Fruit fly (Drosophila melanogaster) whole organism, embryonic: ENCODE data around the gene Orc2.

ENCODE experiments used
- Abd-B ChIP-seq: fragments of 200-800 bp; sonication (Bioruptor generic); optimal IDR thresholded peaks from 2 replicates; lab custom pipeline; 2018; ENCODE audit warnings: missing biosample characterization, mild to moderate bottlenecking, missing genetic modification characterization, moderate library complexity
- CG10979 ChIP-seq: fragments of 200-800 bp; sonication (Bioruptor generic); optimal IDR thresholded peaks from 2 replicates; lab custom pipeline; 2018; ENCODE audit warnings: missing biosample characterization, mild to moderate bottlenecking, missing genetic modification characterization, moderate library complexity
- CG12155 ChIP-seq: fragments of 200-800 bp; sonication (Bioruptor generic); optimal IDR thresholded peaks from 3 replicates; lab custom pipeline; 2016; ENCODE audit warnings: missing biosample characterization, missing genetic modification characterization
- CG16815 ChIP-seq: fragments of 200-800 bp; sonication (Bioruptor generic); optimal IDR thresholded peaks from 3 replicates; lab custom pipeline; 2017; ENCODE audit warnings: missing biosample characterization, mild to moderate bottlenecking, missing genetic modification characterization
- CG17802 ChIP-seq: fragments of 200-800 bp; sonication (Bioruptor generic); optimal IDR thresholded peaks from 2 replicates; lab custom pipeline; 2018; ENCODE audit warnings: missing biosample characterization, mild to moderate bottlenecking, missing genetic modification characterization, moderate library complexity
- CG18599 ChIP-seq: fragments of 200-800 bp; sonication (Bioruptor generic); optimal IDR thresholded peaks from 3 replicates; lab custom pipeline; 2017; ENCODE audit warnings: missing biosample characterization, missing genetic modification characterization, mild to moderate bottlenecking, moderate library complexity, missing genetic modification reagents
- CG18764 ChIP-seq: fragments of 200-800 bp; sonication (Bioruptor generic); optimal IDR thresholded peaks from 3 replicates; lab custom pipeline; 2016; ENCODE audit warnings: missing biosample characterization, missing genetic modification characterization
- CG2202 ChIP-seq: fragments of 200-800 bp; sonication (Bioruptor generic); optimal IDR thresholded peaks from 2 replicates; lab custom pipeline; 2018; ENCODE audit warnings: missing biosample characterization, mild to moderate bottlenecking, missing genetic modification characterization
- CG2712 ChIP-seq: fragments of 200-800 bp; optimal IDR thresholded peaks from 3 replicates; lab custom pipeline; 2019; ENCODE audit warnings: missing biosample characterization, mild to moderate bottlenecking, missing genetic modification characterization, moderate library complexity
- CG31224 ChIP-seq: fragments of 200-800 bp; sonication (Bioruptor generic); IDR thresholded peaks from 2 replicates; pipeline ENCODE4 v1.3.6; 2022; ENCODE audit warnings: missing biosample characterization, missing genetic modification characterization
- CG42726 ChIP-seq: fragments of 200-800 bp; sonication (Bioruptor generic); IDR thresholded peaks from 2 replicates; pipeline ENCODE4 v1.3.6; 2022; ENCODE audit warnings: missing biosample characterization, missing genetic modification characterization; ENCODE audit not compliant: partially characterized antibody
- CG4404 ChIP-seq: fragments of 200-800 bp; sonication (Bioruptor generic); IDR thresholded peaks from 2 replicates; pipeline ENCODE4 v1.3.6; 2022; ENCODE audit warnings: missing biosample characterization, missing genetic modification characterization
- CG4730 ChIP-seq: fragments of 200-800 bp; sonication (Bioruptor generic); IDR thresholded peaks from 2 replicates; pipeline ENCODE4 v1.3.6; 2022; ENCODE audit warnings: missing biosample characterization, missing genetic modification characterization
- CG4820 ChIP-seq: fragments of 200-800 bp; sonication (Bioruptor generic); optimal IDR thresholded peaks from 3 replicates; lab custom pipeline; 2016; ENCODE audit warnings: missing biosample characterization, missing genetic modification characterization
- CG5180 ChIP-seq: fragments of 200-800 bp; sonication (Bioruptor generic); optimal IDR thresholded peaks from 3 replicates; lab custom pipeline; 2017; ENCODE audit warnings: missing biosample characterization, missing genetic modification characterization, mild to moderate bottlenecking, moderate library complexity, missing genetic modification reagents
- CG6813 ChIP-seq: fragments of 200-800 bp; sonication (Bioruptor generic); optimal IDR thresholded peaks from 2 replicates; lab custom pipeline; 2017; ENCODE audit warnings: missing biosample characterization, missing genetic modification characterization, mild to moderate bottlenecking, moderate library complexity, missing genetic modification reagents
- CG8359 ChIP-seq: fragments of 200-800 bp; sonication (Bioruptor generic); optimal IDR thresholded peaks from 2 replicates; lab custom pipeline; 2017; ENCODE audit warnings: missing biosample characterization, mild to moderate bottlenecking, missing genetic modification characterization, borderline replicate concordance
- CG8388 ChIP-seq: fragments of 200-800 bp; sonication (Bioruptor generic); optimal IDR thresholded peaks from 2 replicates; lab custom pipeline; 2019; ENCODE audit warnings: missing biosample characterization, mild to moderate bottlenecking, missing genetic modification characterization, moderate library complexity
- CG8944 ChIP-seq: fragments of 200-800 bp; sonication (Bioruptor generic); optimal IDR thresholded peaks from 3 replicates; lab custom pipeline; 2016; ENCODE audit warnings: missing biosample characterization, missing genetic modification characterization
- CoRest ChIP-seq: fragments of 200-800 bp; sonication (Bioruptor generic); optimal IDR thresholded peaks from 3 replicates; lab custom pipeline; 2018; ENCODE audit warnings: missing biosample characterization, mild to moderate bottlenecking, missing genetic modification characterization, moderate library complexity
- Doc3 ChIP-seq: fragments of 200-800 bp; sonication (Bioruptor generic); IDR thresholded peaks from 3 replicates; pipeline ENCODE4 v1.3.6; 2022; ENCODE audit warnings: missing biosample characterization, missing genetic modification characterization; ENCODE audit not compliant: partially characterized antibody
- Fer1 ChIP-seq: fragments of 200-800 bp; sonication (Bioruptor generic); optimal IDR thresholded peaks from 2 replicates; lab custom pipeline; 2017; ENCODE audit warnings: missing biosample characterization, mild to moderate bottlenecking, missing genetic modification characterization
- HmgZ ChIP-seq: fragments of 200-800 bp; sonication (Bioruptor generic); optimal IDR thresholded peaks from 2 replicates; lab custom pipeline; 2018; ENCODE audit warnings: missing biosample characterization, mild to moderate bottlenecking, missing genetic modification characterization
- Hmr ChIP-seq: fragments of 200-800 bp; sonication (Bioruptor generic); optimal IDR thresholded peaks from 3 replicates; lab custom pipeline; 2017; ENCODE audit warnings: mild to moderate bottlenecking, missing biosample characterization, missing genetic modification reagents, missing genetic modification characterization
- Lhr ChIP-seq: fragments of 200-800 bp; sonication (Bioruptor generic); optimal IDR thresholded peaks from 3 replicates; lab custom pipeline; 2017; ENCODE audit warnings: mild to moderate bottlenecking, missing biosample characterization, missing genetic modification reagents, missing genetic modification characterization
- MBD-R2 ChIP-seq: fragments of 200-800 bp; sonication (Bioruptor generic); IDR thresholded peaks from 2 replicates; pipeline ENCODE4 v1.3.6; 2022; ENCODE audit warnings: missing biosample characterization, missing genetic modification characterization
- NFAT ChIP-seq: fragments of 200-800 bp; sonication (Bioruptor generic); IDR thresholded peaks from 2 replicates; pipeline ENCODE4 v1.3.6; 2022; ENCODE audit warnings: missing biosample characterization, missing genetic modification characterization
- Sox102F ChIP-seq: fragments of 200-800 bp; sonication (Bioruptor generic); optimal IDR thresholded peaks from 2 replicates; lab custom pipeline; 2018; ENCODE audit warnings: missing biosample characterization, mild to moderate bottlenecking, missing genetic modification characterization, moderate library complexity
- Spps ChIP-seq: fragments of 200-800 bp; sonication (Bioruptor generic); optimal IDR thresholded peaks from 2 replicates; lab custom pipeline; 2018; ENCODE audit warnings: missing biosample characterization, mild to moderate bottlenecking, missing genetic modification characterization
- Sry-δ ChIP-seq: fragments of 200-800 bp; sonication (Bioruptor generic); optimal IDR thresholded peaks from 2 replicates; lab custom pipeline; 2016; ENCODE audit warnings: missing biosample characterization, missing genetic modification characterization
- ato ChIP-seq: fragments of 200-800 bp; sonication (Bioruptor generic); IDR thresholded peaks from 2 replicates; pipeline ENCODE4 v1.3.6; 2022; ENCODE audit warnings: missing biosample characterization, missing genetic modification characterization; ENCODE audit not compliant: partially characterized antibody
- bsh ChIP-seq, 2 experiments: fragments of 200-800 bp; sonication (Bioruptor generic); optimal IDR thresholded peaks; 2 replicates each; lab custom pipeline; 2017 to 2018; ENCODE audit warnings: mild to moderate bottlenecking in 2 of 2, missing biosample characterization in 2 of 2, missing genetic modification characterization in 2 of 2, moderate library complexity in 1 of 2
- chif ChIP-seq, 2 experiments: fragments of 200-800 bp; sonication (Bioruptor generic); optimal IDR thresholded peaks; 3 replicates each; lab custom pipeline; 2016; ENCODE audit warnings: missing biosample characterization in 2 of 2, missing genetic modification characterization in 2 of 2
- chm ChIP-seq: fragments of 200-800 bp; sonication (Bioruptor generic); IDR thresholded peaks from 2 replicates; pipeline ENCODE4 v1.3.6; 2022; ENCODE audit warnings: missing biosample characterization, missing genetic modification characterization
- chn ChIP-seq: fragments of 200-800 bp; sonication (Bioruptor generic); optimal IDR thresholded peaks from 2 replicates; lab custom pipeline; 2016; ENCODE audit warnings: missing biosample characterization, missing genetic modification characterization
- da ChIP-seq: fragments of 200-800 bp; sonication (Bioruptor generic); optimal IDR thresholded peaks from 2 replicates; lab custom pipeline; 2016; ENCODE audit warnings: missing biosample characterization, missing genetic modification characterization
- dpn ChIP-seq, 2 experiments: fragments of 200-800 bp; sonication (Bioruptor generic); optimal IDR thresholded peaks; 3 replicates each; lab custom pipeline; 2016; ENCODE audit warnings: missing biosample characterization in 2 of 2, missing genetic modification characterization in 2 of 2
- ems ChIP-seq: fragments of 200-800 bp; sonication (Bioruptor generic); optimal IDR thresholded peaks from 3 replicates; lab custom pipeline; 2016; ENCODE audit warnings: missing biosample characterization, missing genetic modification characterization
- fd102C ChIP-seq: fragments of 200-800 bp; sonication (Bioruptor generic); optimal IDR thresholded peaks from 2 replicates; lab custom pipeline; 2018; ENCODE audit warnings: missing biosample characterization, mild to moderate bottlenecking, missing genetic modification characterization, moderate library complexity
- fd64A ChIP-seq: fragments of 200-800 bp; sonication (Bioruptor generic); optimal IDR thresholded peaks from 3 replicates; lab custom pipeline; 2018; ENCODE audit warnings: missing biosample characterization, mild to moderate bottlenecking, missing genetic modification characterization
- gce ChIP-seq: fragments of 200-800 bp; sonication (Bioruptor generic); IDR thresholded peaks from 3 replicates; pipeline ENCODE4 v1.3.6; 2022; ENCODE audit warnings: missing biosample characterization, missing genetic modification characterization
- hkb ChIP-seq, 2 experiments: fragments of 200-800 bp in 1 of 2; fragments of >200 bp in 1 of 2; sonication (Bioruptor generic) in 1 of 2; IDR thresholded peaks in 1 of 2; optimal IDR thresholded peaks in 1 of 2; 2 replicates each; pipeline versions ENCODE4 v1.3.6 to Lab custom; 2017 to 2022; ENCODE audit warnings: missing biosample characterization in 1 of 2, missing genetic modification characterization in 1 of 2
- kah ChIP-seq: fragments of 200-800 bp; sonication (Bioruptor generic); optimal IDR thresholded peaks from 2 replicates; lab custom pipeline; 2018; ENCODE audit warnings: missing biosample characterization, mild to moderate bottlenecking, missing genetic modification characterization
- ken ChIP-seq: fragments of 200-800 bp; sonication (Bioruptor generic); IDR thresholded peaks from 3 replicates; pipeline ENCODE4 v1.3.6; 2022; ENCODE audit warnings: missing biosample characterization, missing genetic modification characterization
- nau ChIP-seq: fragments of 200-800 bp; sonication (Bioruptor generic); optimal IDR thresholded peaks from 3 replicates; lab custom pipeline; 2017; ENCODE audit warnings: missing biosample characterization, mild to moderate bottlenecking, missing genetic modification characterization, missing genetic modification reagents
- ro ChIP-seq: fragments of 200-800 bp; sonication (Bioruptor generic); IDR thresholded peaks from 2 replicates; pipeline ENCODE4 v1.3.6; 2022; ENCODE audit warnings: missing biosample characterization, missing genetic modification characterization
- sens-2 ChIP-seq: fragments of 200-800 bp; sonication (Bioruptor generic); IDR thresholded peaks from 2 replicates; pipeline ENCODE4 v1.3.6; 2022; ENCODE audit warnings: missing biosample characterization, missing genetic modification characterization
- slou ChIP-seq: fragments of 200-800 bp; sonication (Bioruptor generic); optimal IDR thresholded peaks from 3 replicates; lab custom pipeline; 2016; ENCODE audit warnings: missing biosample characterization, missing genetic modification characterization
- tap ChIP-seq: fragments of 200-800 bp; optimal IDR thresholded peaks from 3 replicates; lab custom pipeline; 2019; ENCODE audit warnings: missing biosample characterization, mild to moderate bottlenecking, missing genetic modification characterization, moderate library complexity

Orc2 gene

DNA sequence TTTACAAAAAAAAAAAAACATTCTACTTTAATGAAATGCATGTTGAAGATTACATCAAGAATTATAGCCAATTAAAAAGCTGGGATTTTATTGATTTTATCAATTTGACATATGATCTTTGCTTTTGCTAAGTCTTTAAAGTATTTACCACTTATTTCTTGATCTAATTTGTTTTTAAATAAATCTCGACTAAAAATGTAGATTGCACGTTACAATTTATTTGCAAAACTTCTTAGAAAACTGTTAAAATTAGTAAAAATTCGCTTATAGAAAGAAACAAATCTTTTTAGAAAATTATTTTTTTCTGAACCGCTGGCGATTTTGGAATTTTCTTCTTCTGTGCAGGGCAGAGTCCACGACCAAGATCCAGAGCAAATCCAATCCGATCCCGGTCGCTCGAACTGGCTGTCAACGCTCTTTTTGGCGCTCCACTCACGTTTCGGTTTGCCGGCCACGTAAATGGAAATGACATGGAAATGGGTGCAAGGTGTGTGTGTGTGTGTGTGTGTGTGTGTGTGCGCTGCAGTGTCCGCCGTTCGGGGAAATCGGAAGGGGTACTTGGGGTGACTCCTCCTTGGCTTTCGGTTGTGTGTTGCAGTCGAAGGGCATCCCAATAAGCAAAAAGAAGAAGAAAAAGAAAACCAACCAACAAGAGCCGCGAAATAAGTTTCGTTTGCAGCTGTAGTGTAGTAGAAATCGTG, 37.6 kb downstream of the Orc2 start (continued):
- TF ChIP-seq chm (GFP tag; lab: Robert Waterston, UW) (no peak), Lhr (GFP tag; lab: Kevin White, UChicago) (no peak), hkb (optimal IDR thresholded peaks at IDR 0.05; lab: Kevin White, UChicago) (no peak), hkb (GFP tag; IDR thresholded peaks at IDR 0.05; lab: Robert Waterston, UW) (0 out of 2 replicates have a peak, but pooled peaks have one; percentile 31), CG4820 (GFP tag; lab: Kevin White, UChicago) (peak; percentile 12), CoRest (no peak), CG6813 (GFP tag; lab: Kevin White, UChicago) (no peak), NFAT (no peak), CG31224 (GFP tag; lab: Robert Waterston, UW) (no peak), ems (no peak), sens-2 (GFP tag; lab: Robert Waterston, UW) (no peak), CG18599 (GFP tag; lab: Kevin White, UChicago) (no peak), CG18764 (GFP tag; lab: Kevin White, UChicago) (peak; percentile 10), chif (GFP tag; optimal IDR thresholded peaks at IDR 0.05; lab: Kevin White, UChicago) (no peak), HmgZ (tag; lab: Kevin White, UChicago) (no peak), Hmr (GFP tag; lab: Kevin White, UChicago) (no peak), ato (GFP tag; lab: Robert Waterston, UW) (no peak), Abd-B (GFP tag; lab: Kevin White, UChicago) (no peak), kah (GFP tag; lab: Kevin White, UChicago) (no peak), fd102C (no peak), Sox102F (GFP tag; lab: Kevin White, UChicago) (peak; percentile 57), CG10979 (peak; percentile 51), fd64A (GFP tag; lab: Kevin White, UChicago) (no peak), CG2712 (tag; lab: Kevin White, UChicago) (peak; percentile 10), CG8359 (GFP tag; lab: Kevin White, UChicago) (peak; percentile 23), da (GFP tag; lab: Kevin White, UChicago) (no peak), CG5180 (GFP tag; lab: Kevin White, UChicago) (peak; percentile 4), CG4404 (no peak), nau (GFP tag; lab: Kevin White, UChicago) (no peak), ro (GFP tag; lab: Robert Waterston, UW) (no peak), CG42726 (GFP tag; lab: Robert Waterston, UW) (no peak), slou (GFP tag; lab: Kevin White, UChicago) (no peak), MBD-R2 (GFP tag; lab: Robert Waterston, UW) (no peak), dpn (GFP tag; optimal IDR thresholded peaks at IDR 0.05; lab: Kevin White, UChicago) (peak in 1 of 2 experiments; percentile 2), CG8388 (GFP tag; lab: Kevin White, UChicago) (peak; percentile 19), Fer1 (GFP tag; lab: Kevin White, UChicago) (no peak), tap (tag; lab: Kevin White, UChicago) (peak; percentile 13), CG8944 (GFP tag; lab: Kevin White, UChicago) (no peak), CG2202 (tag; lab: Kevin White, UChicago) (no peak), Doc3 (GFP tag; lab: Robert Waterston, UW) (no peak), chn (GFP tag; lab: Kevin White, UChicago) (no peak), bsh (GFP tag; optimal IDR thresholded peaks at IDR 0.05; lab: Kevin White, UChicago) (no peak), CG4730 (GFP tag; lab: Robert Waterston, UW) (no peak), CG16815 (GFP tag; lab: Kevin White, UChicago) (no peak), Spps (tag; lab: Kevin White, UChicago) (no peak), Sry-δ (GFP tag; lab: Kevin White, UChicago) (peak; percentile 0), gce (GFP tag; lab: Robert Waterston, UW) (no peak), ken (GFP tag; lab: Robert Waterston, UW) (no peak), CG17802 (tag; lab: Kevin White, UChicago) (no peak), CG12155 (GFP tag; lab: Kevin White, UChicago) (no peak)
